Fruit fly (Drosophila melanogaster) S2 (cell line): ENCODE data around the gene CAH3.

Experiments
- CG8478 ChIP-seq: fragments of >200 bp; optimal IDR thresholded peaks from 2 replicates; lab custom pipeline; 2018
- CTCF ChIP-seq, 2 experiments: fragments of >200 bp; optimal IDR thresholded peaks; 2 replicates each; lab custom pipeline; 2018

Gene CAH3

DNA sequence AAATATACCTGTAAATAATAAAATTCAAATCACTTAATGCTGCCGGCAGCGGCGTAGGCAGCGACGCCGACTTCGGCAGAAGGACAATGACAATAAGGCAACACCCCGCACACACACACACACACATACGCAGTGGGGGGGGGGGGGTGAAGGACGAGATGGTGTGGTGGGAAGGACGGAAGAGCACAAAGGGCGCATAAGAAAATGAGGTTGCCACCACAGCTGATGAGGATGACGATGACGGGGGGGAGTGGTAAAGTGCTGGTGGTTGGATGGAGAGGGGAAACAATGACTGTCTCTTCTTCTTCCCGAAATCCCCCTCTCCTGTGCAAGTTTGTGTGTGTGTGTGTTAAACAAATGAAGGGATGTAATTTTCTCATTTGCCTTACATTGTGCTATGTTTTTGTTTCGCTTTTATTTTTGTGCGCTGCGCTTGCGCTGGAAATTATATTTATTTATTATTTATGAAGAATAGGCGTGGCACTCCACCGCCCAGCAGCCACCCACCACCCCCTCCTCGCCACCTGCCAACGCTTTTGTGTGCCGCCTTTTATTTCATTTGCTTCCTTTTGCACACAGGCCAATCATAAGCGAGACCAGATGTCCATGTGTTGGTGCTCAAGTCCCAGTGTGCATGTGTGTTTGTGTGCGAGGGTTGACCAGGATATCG lies 13.9 kb downstream of the CAH3 start:
- TF ChIP-seq CTCF (optimal IDR thresholded peaks at IDR 0.05; lab: Kevin White, UChicago) = no peak
- TF ChIP-seq CG8478 = no peak

DNA sequence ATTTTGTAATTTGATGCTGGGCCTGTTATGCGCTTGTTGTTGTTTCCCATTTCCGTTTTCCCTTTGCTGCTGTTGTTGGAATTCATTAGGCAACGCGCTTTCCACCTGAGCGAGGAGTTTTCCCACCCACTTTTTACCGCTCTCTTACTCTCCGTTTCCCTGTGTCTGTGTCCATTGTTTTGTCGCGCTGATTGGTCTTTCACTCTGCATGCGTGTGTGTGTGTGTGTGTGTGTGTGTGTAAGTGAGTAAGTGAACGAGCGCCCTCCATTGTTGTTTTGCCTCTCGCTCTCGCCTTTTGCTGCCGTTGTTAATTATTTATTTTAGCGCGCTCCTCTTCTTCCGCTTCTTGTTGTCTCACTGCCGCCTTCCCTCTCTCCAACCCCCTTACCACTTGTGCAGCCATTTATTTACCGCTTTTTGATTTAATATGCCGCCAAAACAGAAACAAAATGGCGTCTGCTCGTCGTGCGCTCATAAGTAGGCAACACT lies 15.1 kb downstream of the CAH3 start:
- TF ChIP-seq CTCF (optimal IDR thresholded peaks at IDR 0.05; lab: Kevin White, UChicago) (no peak), CG8478 (no peak)

DNA sequence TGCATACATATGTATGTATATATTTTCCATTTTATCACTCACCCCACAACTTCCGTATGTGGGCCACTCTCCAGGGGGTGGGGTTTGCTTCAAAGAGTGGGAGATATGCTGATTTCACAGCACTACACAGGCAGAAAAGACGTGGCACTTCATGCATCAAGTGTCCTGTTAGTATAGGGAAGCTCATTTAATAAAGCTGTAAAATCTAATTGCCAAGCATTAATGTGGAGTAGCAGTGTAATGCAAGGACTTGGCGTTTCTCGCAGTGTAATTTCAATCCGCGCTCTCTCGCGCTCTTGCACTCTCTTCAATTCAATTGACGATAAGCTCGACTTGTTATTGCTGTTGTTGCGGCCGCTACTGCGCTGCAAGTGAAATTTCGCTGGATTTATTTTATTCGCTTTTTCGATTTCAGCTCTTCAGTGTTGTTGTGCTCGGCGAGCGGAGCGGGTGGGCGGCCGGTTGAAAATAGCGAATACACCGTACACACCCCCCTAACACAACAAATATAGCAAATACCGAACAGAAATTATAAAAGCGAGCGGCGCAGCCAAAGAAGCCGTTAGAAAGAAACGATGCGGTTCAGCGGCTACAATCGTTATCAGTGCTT lies 28.3 kb downstream of the CAH3 start, which contains the start of gene Hexo2:
Gene Hexo2 (plus strand): TSS at position 419 of the 610 bp plus-strand sequence.
- TF ChIP-seq CTCF (optimal IDR thresholded peaks at IDR 0.05; lab: Kevin White, UChicago) (no peak), CG8478 (no peak)

DNA sequence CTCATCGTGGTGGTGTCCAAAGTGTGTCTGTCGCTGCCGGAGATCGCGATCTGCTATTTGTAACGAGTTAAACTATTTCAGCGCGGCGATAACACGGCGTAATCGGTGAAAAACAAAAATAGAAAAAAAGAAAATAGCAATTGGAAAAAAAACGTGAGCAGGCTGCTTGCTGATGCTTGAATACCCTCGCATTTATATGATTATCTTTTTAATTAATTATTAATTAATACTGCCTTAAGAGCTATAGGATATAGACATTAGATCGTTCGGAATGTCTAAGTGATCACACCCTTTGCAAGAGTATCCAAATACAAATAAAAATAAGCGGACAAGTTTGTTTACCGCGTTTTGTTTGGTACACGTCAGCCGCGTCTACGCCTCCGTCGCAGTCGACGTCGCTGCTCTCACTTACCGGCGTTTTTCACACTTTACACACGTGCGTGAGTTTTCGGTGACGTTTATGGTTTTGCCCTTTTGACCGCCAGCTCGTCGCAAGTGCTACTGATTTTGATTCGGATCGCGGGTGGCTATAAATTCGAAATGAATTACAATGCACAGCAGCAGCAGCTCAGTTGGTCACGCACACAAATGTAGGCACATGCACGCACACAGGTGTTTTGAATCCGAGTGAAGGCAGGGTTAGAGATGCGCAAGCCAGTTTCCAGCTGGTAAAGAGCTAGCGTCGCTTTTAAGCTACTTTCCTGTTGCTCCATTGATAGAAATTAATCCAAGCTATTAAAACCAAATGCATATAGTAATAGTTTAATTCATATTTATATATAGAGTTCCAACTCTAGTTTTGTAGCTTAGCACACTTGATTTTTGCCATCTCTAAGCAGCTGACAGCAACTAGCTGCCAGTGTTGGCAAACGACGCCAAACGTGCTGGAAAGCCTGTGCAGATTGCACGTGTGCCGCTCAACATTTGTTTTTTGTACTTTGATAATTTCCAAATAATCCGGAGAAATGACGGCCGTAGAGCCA lies 33.3 kb downstream of the CAH3 start, which contains the start of the genes CG2004 and CG1785:
Gene CG2004 (minus strand): TSS at position 861 of the 983 bp plus-strand sequence.
Gene CG1785 (plus strand): TSS at position 873 of the 983 bp plus-strand sequence.
- no peak for TF ChIP-seq CG8478
- no peak for TF ChIP-seq CTCF (optimal IDR thresholded peaks at IDR 0.05; lab: Kevin White, UChicago)

DNA sequence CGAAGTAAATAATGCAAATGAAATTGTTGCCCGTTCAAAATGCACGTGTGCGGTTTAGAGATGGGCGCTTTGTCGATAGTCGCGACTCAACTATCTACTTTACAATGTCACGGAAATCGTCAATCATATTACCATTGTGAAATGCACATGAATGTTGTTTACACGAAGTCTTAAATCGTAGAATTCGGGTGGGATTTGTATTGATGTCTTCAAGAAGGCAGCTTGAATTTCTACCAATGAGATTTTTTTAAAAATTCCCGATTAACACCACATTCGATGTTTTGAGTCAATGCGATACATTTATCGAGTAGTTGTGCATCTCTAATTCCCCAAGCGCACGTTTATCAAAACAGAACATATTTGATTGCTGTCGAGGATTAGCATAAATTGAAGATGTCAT lies 39.2 kb downstream of the CAH3 start, which contains the start of gene CG1789:
Gene CG1789 (plus strand): TSS at position 308 of the 400 bp plus-strand sequence.
- TF ChIP-seq CG8478 = no peak
- TF ChIP-seq CTCF (optimal IDR thresholded peaks at IDR 0.05; lab: Kevin White, UChicago) = no peak

DNA sequence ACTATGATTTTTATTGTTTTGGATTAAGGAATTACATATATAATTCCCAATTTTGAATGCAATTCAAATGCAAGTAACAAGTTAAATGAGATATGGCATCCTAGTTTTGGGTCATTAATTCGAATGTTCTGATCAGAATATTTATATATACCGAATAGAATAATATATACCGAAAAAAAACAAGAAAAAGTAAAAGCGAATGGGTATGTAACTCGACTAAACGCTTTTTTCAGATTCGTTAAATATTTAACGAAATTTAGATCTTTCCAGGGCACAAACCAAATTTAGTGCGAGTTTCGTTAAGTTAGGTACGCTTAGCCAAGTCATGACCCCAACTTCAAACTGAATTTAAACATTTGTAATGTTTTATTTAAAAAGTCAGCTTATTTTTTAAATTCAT lies 40.4 kb downstream of the CAH3 start:
- peak in 1 of 2 experiments; percentile 44 for TF ChIP-seq CTCF (optimal IDR thresholded peaks at IDR 0.05; lab: Kevin White, UChicago)
- no peak for TF ChIP-seq CG8478

DNA sequence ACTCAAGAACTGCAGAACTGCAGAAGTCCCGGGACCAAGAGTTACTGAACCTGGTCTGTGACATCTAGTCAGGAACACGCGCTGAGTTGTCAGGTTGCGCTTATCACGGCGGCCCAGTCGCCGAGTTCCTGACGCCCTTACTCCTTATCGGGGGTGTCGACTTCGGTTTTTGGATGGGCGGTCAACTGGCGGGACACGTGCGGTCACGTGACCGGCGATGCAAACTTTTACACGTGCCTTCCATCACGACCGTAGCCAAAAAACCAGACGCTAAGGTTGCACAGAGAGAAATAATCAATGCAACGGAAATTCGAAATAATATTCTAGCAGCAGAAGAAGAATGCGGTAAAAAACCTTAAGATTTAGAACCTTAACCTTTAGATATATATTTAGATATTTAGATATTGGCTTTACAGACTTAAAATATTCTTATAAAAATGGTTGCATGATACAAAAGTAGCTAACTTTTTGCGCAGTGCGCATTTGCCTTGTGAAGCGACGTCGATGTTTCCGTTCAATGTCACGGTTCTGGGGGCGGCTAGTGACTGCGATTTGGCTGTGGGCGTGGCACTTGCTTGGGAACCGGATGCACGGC lies 42.4 kb downstream of the CAH3 start:
- TF ChIP-seq CG8478 (no peak), CTCF (optimal IDR thresholded peaks at IDR 0.05; lab: Kevin White, UChicago) (no peak)

DNA sequence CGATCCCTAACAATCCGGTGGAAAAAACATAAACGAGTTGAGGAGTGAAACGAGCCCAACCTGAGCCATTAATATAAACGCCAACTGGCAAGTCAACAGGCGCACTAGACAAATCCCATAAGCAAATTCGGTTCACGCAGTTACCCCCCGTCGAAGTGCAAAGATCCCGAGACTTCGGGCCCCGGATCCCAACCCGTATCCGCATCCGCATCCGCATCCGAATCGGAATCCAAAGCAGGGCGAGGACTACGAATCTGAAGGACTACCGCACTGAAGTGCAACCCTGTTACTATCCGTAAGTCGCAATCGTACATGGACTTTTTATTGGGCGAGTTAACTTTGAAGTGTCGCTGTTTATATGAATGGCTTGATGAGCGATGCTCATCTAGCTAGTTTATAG lies 43.8 kb downstream of the CAH3 start:
- TF ChIP-seq CG8478 = no peak
- no peak for TF ChIP-seq CTCF (optimal IDR thresholded peaks at IDR 0.05; lab: Kevin White, UChicago)

DNA sequence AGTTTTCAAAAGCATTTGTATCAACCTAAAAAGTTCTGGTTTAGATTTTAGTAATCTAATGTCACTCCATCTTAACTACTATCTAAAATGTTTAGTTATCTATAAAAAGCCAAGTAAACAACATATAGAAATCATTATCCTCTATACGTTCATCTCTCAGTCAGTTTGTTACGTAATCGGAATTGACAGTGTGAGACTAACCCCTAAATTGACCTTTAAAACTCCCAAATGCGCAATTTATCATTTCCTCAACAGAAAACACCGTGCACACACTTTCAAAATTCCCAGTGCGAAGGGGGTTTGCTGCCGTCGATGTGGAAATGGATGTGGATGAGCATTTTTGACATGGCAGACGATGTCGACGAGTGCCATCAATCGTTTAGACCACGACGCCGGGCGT lies 44.2 kb downstream of the CAH3 start:
- TF ChIP-seq CTCF (optimal IDR thresholded peaks at IDR 0.05; lab: Kevin White, UChicago) = no peak
- no peak for TF ChIP-seq CG8478

DNA sequence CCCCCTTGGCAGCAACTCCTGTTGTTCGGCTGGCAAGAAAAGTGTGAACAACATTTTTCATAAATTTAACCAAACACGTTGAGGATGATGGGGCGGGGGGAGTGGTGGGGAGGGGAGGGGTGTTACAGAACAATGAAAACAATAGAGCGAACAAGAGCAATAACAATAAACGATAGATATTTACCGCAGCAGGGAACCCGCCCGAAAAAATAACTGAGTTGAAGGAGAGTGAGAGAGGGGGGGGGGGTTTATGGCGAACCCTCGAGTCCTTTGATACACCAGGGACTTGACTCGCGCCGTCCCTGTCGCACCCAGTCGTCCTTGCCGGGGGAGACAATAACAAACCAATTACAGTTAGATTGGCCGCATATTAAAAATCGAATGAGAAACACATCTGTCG lies 45.8 kb downstream of the CAH3 start:
- TF ChIP-seq CTCF (optimal IDR thresholded peaks at IDR 0.05; lab: Kevin White, UChicago) (no peak), CG8478 (no peak)

DNA sequence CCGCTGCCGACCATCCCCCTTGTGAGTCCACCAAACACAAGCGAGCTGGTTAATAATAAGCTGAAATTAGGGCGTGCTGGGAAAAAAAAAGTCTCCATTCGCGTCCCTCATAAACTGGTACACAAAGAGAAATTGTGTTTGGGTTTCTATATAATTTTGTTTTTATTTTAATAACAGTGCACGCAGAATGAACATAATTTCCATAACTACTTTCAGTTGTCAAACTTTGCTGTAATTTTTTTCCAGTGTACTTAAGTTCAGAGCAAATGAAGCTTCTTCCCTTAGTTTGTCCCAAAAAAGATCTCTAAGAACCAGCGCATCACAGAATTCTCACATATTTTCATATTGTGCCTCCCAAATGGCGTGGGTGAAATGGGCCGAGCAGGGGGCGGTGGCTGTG lies 47.0 kb downstream of the CAH3 start:
- no peak for TF ChIP-seq CTCF (optimal IDR thresholded peaks at IDR 0.05; lab: Kevin White, UChicago)
- TF ChIP-seq CG8478 = no peak

DNA sequence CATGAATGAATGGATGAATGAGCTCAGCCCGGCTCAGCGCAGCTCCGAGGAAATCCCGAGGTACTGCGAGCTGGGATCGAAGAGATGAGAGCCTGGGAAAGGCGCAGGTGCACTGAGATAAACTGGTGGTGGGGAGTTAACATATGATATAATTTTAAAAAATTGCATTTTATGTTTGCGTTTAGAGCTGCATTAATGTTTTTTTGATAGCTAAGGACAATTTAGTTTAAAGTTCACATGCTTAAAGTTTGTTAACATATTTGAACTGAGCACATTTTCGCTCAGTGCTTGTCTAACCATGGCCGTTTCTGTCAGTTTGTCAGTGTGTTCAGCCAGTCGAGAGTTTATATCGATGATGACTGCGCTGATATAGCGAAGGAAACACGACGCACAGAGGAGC lies 49.3 kb downstream of the CAH3 start:
- TF ChIP-seq CTCF (optimal IDR thresholded peaks at IDR 0.05; lab: Kevin White, UChicago) (no peak), CG8478 (no peak)

DNA sequence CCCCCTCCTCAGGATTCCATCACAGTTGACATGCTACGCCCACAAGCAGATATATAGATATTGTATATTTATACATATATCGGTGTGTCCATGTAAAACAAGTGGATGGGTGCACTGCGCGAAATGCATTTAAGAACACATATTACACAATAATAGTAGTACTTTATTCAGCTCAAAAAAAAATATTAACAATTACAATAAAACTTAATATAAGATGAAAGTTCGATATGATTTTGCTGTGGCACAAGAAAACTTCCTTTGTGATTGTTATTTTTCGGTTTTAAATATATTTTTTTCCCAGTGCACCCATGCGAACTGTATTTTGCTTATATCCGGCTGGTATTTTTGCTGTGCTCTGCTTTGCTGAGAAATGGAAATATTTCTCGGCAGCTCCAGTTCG lies 50.4 kb downstream of the CAH3 start:
- TF ChIP-seq CG8478 (no peak), CTCF (optimal IDR thresholded peaks at IDR 0.05; lab: Kevin White, UChicago) (no peak)

DNA sequence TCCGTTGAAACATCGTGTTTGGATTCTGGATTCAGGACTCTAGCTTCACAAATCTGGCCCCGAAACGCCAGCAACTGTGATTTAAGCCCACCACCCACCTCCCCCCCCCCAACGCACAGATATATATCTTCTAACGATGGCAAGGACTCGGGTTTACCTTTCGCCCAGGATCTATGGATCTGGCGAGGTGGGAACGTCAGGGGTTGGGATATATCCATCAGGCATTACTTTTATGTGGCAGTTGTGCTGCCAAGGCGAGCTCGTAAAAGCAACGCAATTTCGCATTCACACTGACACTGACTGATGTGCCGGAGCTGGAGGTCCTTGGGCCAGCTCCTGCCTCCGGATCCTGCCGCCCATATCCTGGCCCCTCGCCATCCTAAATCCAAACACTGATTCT lies 51.3 kb downstream of the CAH3 start:
- no peak for TF ChIP-seq CG8478
- no peak for TF ChIP-seq CTCF (optimal IDR thresholded peaks at IDR 0.05; lab: Kevin White, UChicago)
